Fruit fly (Drosophila melanogaster): ENCODE data around the gene CG4793.

The CG4793 gene

DNA sequence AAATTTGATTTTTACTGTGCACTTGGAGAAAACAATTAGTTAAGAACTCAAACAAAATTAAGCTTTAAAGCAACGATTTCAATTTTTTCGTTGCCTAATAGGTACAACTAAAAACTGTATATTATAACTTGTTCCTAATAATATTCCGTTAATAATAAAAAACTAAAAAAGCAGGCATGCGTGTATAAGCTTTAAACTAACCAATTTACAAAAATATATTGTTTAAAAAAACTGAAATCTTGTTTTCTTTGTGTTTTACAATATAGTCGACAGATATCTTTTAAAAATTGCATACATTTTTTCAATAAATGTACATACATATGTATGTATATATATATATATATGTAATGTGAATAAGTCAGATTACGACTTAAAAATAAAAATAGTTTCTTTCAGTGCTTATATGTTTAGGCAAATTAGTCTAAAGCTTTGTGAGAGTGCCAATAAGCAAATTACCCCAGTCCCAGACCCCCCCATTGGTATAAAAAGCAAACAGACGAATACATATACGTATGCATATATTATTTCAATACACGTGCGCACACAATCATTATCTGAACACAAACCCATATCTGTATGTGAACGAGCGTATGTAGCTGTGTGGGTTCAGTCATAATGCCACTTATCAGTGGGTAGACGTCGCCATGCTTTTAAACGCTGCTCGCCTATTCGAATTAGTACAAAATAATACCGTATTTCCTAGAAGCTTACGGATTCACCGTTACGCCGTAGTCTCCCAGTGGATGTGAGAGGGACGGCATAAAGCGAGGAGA, 10.1 kb upstream of the CG4793 start (continued):
- TF ChIP-seq corto (GFP tag; optimal IDR thresholded peaks at IDR 0.05): no peak
- TF ChIP-seq repo (GFP tag; optimal IDR thresholded peaks at IDR 0.05): no peak
- TF ChIP-seq br (optimal IDR thresholded peaks at IDR 0.05): no peak
- no peak for TF ChIP-seq CG8290 (GFP tag; optimal IDR thresholded peaks at IDR 0.05)
- TF ChIP-seq CG8290 (tag; optimal IDR thresholded peaks at IDR 0.05): peak in 1 of 2 experiments; percentile 84
- TF ChIP-seq Awh (GFP tag; IDR thresholded peaks at IDR 0.05): no peak
- TF ChIP-seq CG7928 (GFP tag; optimal IDR thresholded peaks at IDR 0.05): no peak
- TF ChIP-seq CG12219 (GFP tag; optimal IDR thresholded peaks at IDR 0.05): no peak
- TF ChIP-seq CG3838 (GFP tag; optimal IDR thresholded peaks at IDR 0.05): no peak
- peak; percentile 79 for TF ChIP-seq CG17385 (GFP tag; optimal IDR thresholded peaks at IDR 0.05)
- peak; percentile 50; the same call in 2 of the 3 replicates for TF ChIP-seq Dbx (GFP tag; IDR thresholded peaks at IDR 0.05)
- TF ChIP-seq CG3163 (GFP tag; optimal IDR thresholded peaks at IDR 0.05): no peak
- TF ChIP-seq TFAM (GFP tag; optimal IDR thresholded peaks at IDR 0.05): no peak
- no peak for TF ChIP-seq gt (GFP tag; IDR thresholded peaks at IDR 0.05)
- no peak for TF ChIP-seq Antp (GFP tag; optimal IDR thresholded peaks at IDR 0.05)
- peak; percentile 45; the same call in 1 of the 2 replicates for TF ChIP-seq CG14667 (GFP tag; IDR thresholded peaks at IDR 0.05)
- peak; percentile 59 for TF ChIP-seq ind (GFP tag; optimal IDR thresholded peaks at IDR 0.05)
- peak; percentile 50; the same call in 1 of the 2 replicates for TF ChIP-seq CG42726 (GFP tag; IDR thresholded peaks at IDR 0.05; ENCODE audit: partially characterized antibody)
- peak; percentile 86 for TF ChIP-seq Med (GFP tag)
- TF ChIP-seq CG14441 (GFP tag; IDR thresholded peaks at IDR 0.05): peak; percentile 34; the same call in 1 of the 2 replicates
- TF ChIP-seq Opbp (GFP tag; IDR thresholded peaks at IDR 0.05; ENCODE audit: partially characterized antibody): no peak
- TF ChIP-seq gsb-n (tag; optimal IDR thresholded peaks at IDR 0.05): peak; percentile 61
- TF ChIP-seq Bgb (GFP tag; IDR thresholded peaks at IDR 0.05; ENCODE audit: partially characterized antibody): peak; percentile 38; the same call in 1 of the 2 replicates
- TF ChIP-seq Sry-β (GFP tag; optimal IDR thresholded peaks at IDR 0.05): peak; percentile 2
- no peak for TF ChIP-seq kay (GFP tag; optimal IDR thresholded peaks at IDR 0.05)
- peak; percentile 81 for TF ChIP-seq CG17829 (tag; optimal IDR thresholded peaks at IDR 0.05)
- TF ChIP-seq Neu2 (GFP tag; optimal IDR thresholded peaks at IDR 0.05; ENCODE audit: borderline replicate concordance): no peak
- TF ChIP-seq sisA (GFP tag; IDR thresholded peaks at IDR 0.05): peak; percentile 50
- no peak for TF ChIP-seq CG10321 (GFP tag; IDR thresholded peaks at IDR 0.05)
- TF ChIP-seq gce (GFP tag; IDR thresholded peaks at IDR 0.05): no peak
- TF ChIP-seq Bdp1 (GFP tag; optimal IDR thresholded peaks at IDR 0.05): no peak
- no peak for TF ChIP-seq YL-1 (GFP tag; optimal IDR thresholded peaks at IDR 0.05)
- TF ChIP-seq shn (GFP tag; optimal IDR thresholded peaks at IDR 0.05): no peak
- TF ChIP-seq hb (GFP tag; IDR thresholded peaks at IDR 0.05; ENCODE audit: partially characterized antibody): no peak
- no peak for TF ChIP-seq stwl (tag; optimal IDR thresholded peaks at IDR 0.05)
- no peak for TF ChIP-seq CG4404 (GFP tag; IDR thresholded peaks at IDR 0.05)
- TF ChIP-seq Ets65A (GFP tag): no peak
- TF ChIP-seq CG12299 (tag; optimal IDR thresholded peaks at IDR 0.05): no peak
- peak; percentile 68 for TF ChIP-seq CG6654 (GFP tag; optimal IDR thresholded peaks at IDR 0.05)
- TF ChIP-seq CG11093 (GFP tag; IDR thresholded peaks at IDR 0.05): 0 out of 3 replicates have a peak, but pooled peaks have one; percentile 16
- TF ChIP-seq fd102C (GFP tag; optimal IDR thresholded peaks at IDR 0.05): no peak
- TF ChIP-seq CG10274 (GFP tag; optimal IDR thresholded peaks at IDR 0.05): no peak
- peak; percentile 87 for TF ChIP-seq CG7556 (GFP tag; optimal IDR thresholded peaks at IDR 0.05)
- peak; percentile 75 for TF ChIP-seq CG10267 (tag; optimal IDR thresholded peaks at IDR 0.05)
- peak; percentile 95 for TF ChIP-seq sr (GFP tag; IDR thresholded peaks at IDR 0.05)
- TF ChIP-seq Dip2 (GFP tag; IDR thresholded peaks at IDR 0.05): no peak
- peak; percentile 78 for TF ChIP-seq CG1602 (GFP tag; optimal IDR thresholded peaks at IDR 0.05)
- TF ChIP-seq h (optimal IDR thresholded peaks at IDR 0.05): no peak
- peak; percentile 92 for TF ChIP-seq phol (tag; optimal IDR thresholded peaks at IDR 0.05)
- peak; percentile 34; the same call in 1 of the 3 replicates for TF ChIP-seq ase (GFP tag; IDR thresholded peaks at IDR 0.05)
- peak; percentile 94 for TF ChIP-seq CoRest (tag; optimal IDR thresholded peaks at IDR 0.05)

All from whole organism, embryonic.